Worm (Caenorhabditis elegans) whole organism, L2 larva: ENCODE measurements around the gene srz-60.

Source experiments
- C34F6.9 ChIP-seq: fragments of 150-350 bp; optimal IDR thresholded peaks from 2 replicates; lab custom pipeline; 2014; ENCODE audit warnings: missing biosample characterization, missing genetic modification characterization
- R02D3.7 ChIP-seq: fragments of 150-350 bp; optimal IDR thresholded peaks from 2 replicates; lab custom pipeline; 2014; ENCODE audit warnings: missing biosample characterization, missing genetic modification characterization
- ZK546.5 ChIP-seq: sonication (generic microtip); optimal IDR thresholded peaks from 2 replicates; lab custom pipeline; 2017; ENCODE audit warnings: missing biosample characterization, missing genetic modification characterization
- aly-2 ChIP-seq: fragments of 150-350 bp; optimal IDR thresholded peaks from 2 replicates; lab custom pipeline; 2014; ENCODE audit warnings: missing biosample characterization, missing genetic modification characterization
- ama-1 ChIP-seq: fragments of 150-350 bp; optimal IDR thresholded peaks from 2 replicates; lab custom pipeline; 2018; ENCODE audit warnings: inconsistent platforms
- blmp-1 ChIP-seq: sonication (generic microtip); optimal IDR thresholded peaks from 2 replicates; lab custom pipeline; 2017; ENCODE audit warnings: missing genetic modification characterization, mild to moderate bottlenecking, missing compliant biosample characterization, antibody characterized with exemption, moderate library complexity; ENCODE audit not compliant: insufficient read depth
- ceh-82 ChIP-seq: fragments of 150-350 bp; optimal IDR thresholded peaks from 2 replicates; lab custom pipeline; 2014; ENCODE audit warnings: missing biosample characterization, missing genetic modification characterization
- dmd-4 ChIP-seq: sonication (generic microtip); optimal IDR thresholded peaks from 2 replicates; lab custom pipeline; 2017; ENCODE audit warnings: missing biosample characterization, missing genetic modification characterization
- egl-27 ChIP-seq: sonication (generic microtip); optimal IDR thresholded peaks from 3 replicates; lab custom pipeline; 2017; ENCODE audit warnings: missing biosample characterization, missing genetic modification reagents, missing genetic modification characterization
- elt-1 ChIP-seq: fragments of 150-350 bp; optimal IDR thresholded peaks from 2 replicates; lab custom pipeline; 2014; ENCODE audit warnings: missing biosample characterization, missing genetic modification characterization
- elt-3 ChIP-seq: sonication (generic microtip); optimal IDR thresholded peaks from 2 replicates; lab custom pipeline; 2017; ENCODE audit warnings: missing biosample characterization, missing genetic modification characterization
- fos-1 ChIP-seq: fragments of 150-350 bp; optimal IDR thresholded peaks from 2 replicates; lab custom pipeline; 2014; ENCODE audit warnings: missing biosample characterization, missing genetic modification characterization
- lin-11 ChIP-seq: fragments of 150-350 bp; sonication (generic microtip); optimal IDR thresholded peaks from 2 replicates; lab custom pipeline; 2014; ENCODE audit warnings: missing biosample characterization, missing genetic modification characterization, inconsistent platforms, mixed read lengths
- lin-39 ChIP-seq: fragments of 150-350 bp; optimal IDR thresholded peaks from 2 replicates; lab custom pipeline; 2014; ENCODE audit warnings: missing biosample characterization, missing genetic modification reagents, missing genetic modification characterization
- lsy-2 ChIP-seq, 2 experiments: fragments of 150-350 bp in 1 of 2; sonication (generic microtip) in 1 of 2; optimal IDR thresholded peaks; 2 replicates each; lab custom pipeline; 2014 to 2017; ENCODE audit warnings: missing biosample characterization in 2 of 2, missing genetic modification characterization in 2 of 2
- mab-5 ChIP-seq: fragments of 150-350 bp; optimal IDR thresholded peaks from 2 replicates; lab custom pipeline; 2014; ENCODE audit warnings: missing biosample characterization, missing genetic modification characterization
- mbf-1 ChIP-seq: sonication (generic microtip); optimal IDR thresholded peaks from 2 replicates; lab custom pipeline; 2017; ENCODE audit warnings: missing biosample characterization, missing genetic modification characterization
- mdl-1 ChIP-seq, 2 experiments: fragments of 150-350 bp in 1 of 2; sonication (generic microtip) in 1 of 2; optimal IDR thresholded peaks; 2 replicates each; lab custom pipeline; 2017; ENCODE audit warnings: missing biosample characterization in 2 of 2, missing genetic modification characterization in 2 of 2
- nhr-10 ChIP-seq: sonication (generic microtip); optimal IDR thresholded peaks from 2 replicates; lab custom pipeline; 2017; ENCODE audit warnings: missing biosample characterization, missing genetic modification characterization
- nhr-11 ChIP-seq: fragments of 150-350 bp; optimal IDR thresholded peaks from 2 replicates; lab custom pipeline; 2014; ENCODE audit warnings: missing biosample characterization, missing genetic modification characterization
- nhr-12 ChIP-seq: fragments of 150-350 bp; optimal IDR thresholded peaks from 2 replicates; lab custom pipeline; 2014; ENCODE audit warnings: missing biosample characterization, missing genetic modification characterization
- nhr-129 ChIP-seq: fragments of 150-350 bp; optimal IDR thresholded peaks from 2 replicates; lab custom pipeline; 2014; ENCODE audit warnings: missing biosample characterization, missing genetic modification characterization
- nhr-21 ChIP-seq: fragments of 150-350 bp; optimal IDR thresholded peaks from 2 replicates; lab custom pipeline; 2014; ENCODE audit warnings: missing biosample characterization, missing genetic modification characterization
- nhr-237 ChIP-seq: fragments of 150-350 bp; optimal IDR thresholded peaks from 2 replicates; lab custom pipeline; 2014; ENCODE audit warnings: missing biosample characterization, missing genetic modification characterization
- nhr-25 ChIP-seq: fragments of 150-350 bp; sonication (generic microtip); optimal IDR thresholded peaks from 3 replicates; lab custom pipeline; 2014; ENCODE audit warnings: missing biosample characterization, missing genetic modification characterization
- nhr-6 ChIP-seq: fragments of 150-350 bp; optimal IDR thresholded peaks from 2 replicates; lab custom pipeline; 2014; ENCODE audit warnings: missing biosample characterization, missing genetic modification characterization
- sem-4 ChIP-seq: fragments of 150-350 bp; optimal IDR thresholded peaks from 2 replicates; lab custom pipeline; 2014; ENCODE audit warnings: missing biosample characterization, missing genetic modification reagents, missing genetic modification characterization
- sma-9 ChIP-seq, 2 experiments: fragments of 150-350 bp in 1 of 2; sonication (generic microtip) in 1 of 2; optimal IDR thresholded peaks; 2 replicates each; lab custom pipeline; 2014 to 2016; ENCODE audit warnings: missing genetic modification characterization in 2 of 2, mild to moderate bottlenecking in 1 of 2, missing biosample characterization in 1 of 2, missing compliant biosample characterization in 1 of 2, missing genetic modification reagents in 1 of 2, moderate library complexity in 1 of 2
- snpc-4 ChIP-seq: fragments of 150-350 bp; optimal IDR thresholded peaks from 2 replicates; lab custom pipeline; 2014; ENCODE audit warnings: missing biosample characterization, missing genetic modification characterization
- unc-55 ChIP-seq: fragments of 150-350 bp; sonication (generic microtip); optimal IDR thresholded peaks from 3 replicates; lab custom pipeline; 2014; ENCODE audit warnings: missing biosample characterization, missing genetic modification reagents, missing genetic modification characterization
- zag-1 ChIP-seq: fragments of 150-350 bp; optimal IDR thresholded peaks from 2 replicates; lab custom pipeline; 2014; ENCODE audit warnings: missing biosample characterization, missing genetic modification characterization
- ztf-11 ChIP-seq: sonication (generic microtip); optimal IDR thresholded peaks from 2 replicates; lab custom pipeline; 2017; ENCODE audit warnings: missing biosample characterization, missing genetic modification characterization
- ztf-4 ChIP-seq: fragments of 150-350 bp; optimal IDR thresholded peaks from 2 replicates; lab custom pipeline; 2014; ENCODE audit warnings: missing biosample characterization, missing genetic modification characterization

Gene srz-60

ce11 chrIV:3463254-3463653 is 34.6 kb downstream of the srz-60 start, which contains the start of gene F58E2.4:
F58E2.4 (plus strand) TSS chrIV:3463387.
- TF ChIP-seq unc-55 (GFP tag; lab: Kevin White, UChicago) (no peak), mbf-1 (tag; lab: Kevin White, UChicago) (no peak), ztf-4 (tag; lab: Kevin White, UChicago) (no peak), sem-4 (tag; lab: Kevin White, UChicago) (no peak), nhr-21 (tag; lab: Kevin White, UChicago) (no peak), fos-1 (no peak), elt-1 (tag; lab: Kevin White, UChicago) (no peak), lin-39 (no peak), mdl-1 (tag; optimal IDR thresholded peaks at IDR 0.05; lab: Kevin White, UChicago) (no peak), lsy-2 (tag; optimal IDR thresholded peaks at IDR 0.05; lab: Kevin White, UChicago) (no peak), aly-2 (tag; lab: Kevin White, UChicago) (no peak), sma-9 (GFP tag; optimal IDR thresholded peaks at IDR 0.05; lab: Kevin White, UChicago) (no peak), sma-9 (tag; optimal IDR thresholded peaks at IDR 0.05; lab: Kevin White, UChicago) (no peak)

DNA sequence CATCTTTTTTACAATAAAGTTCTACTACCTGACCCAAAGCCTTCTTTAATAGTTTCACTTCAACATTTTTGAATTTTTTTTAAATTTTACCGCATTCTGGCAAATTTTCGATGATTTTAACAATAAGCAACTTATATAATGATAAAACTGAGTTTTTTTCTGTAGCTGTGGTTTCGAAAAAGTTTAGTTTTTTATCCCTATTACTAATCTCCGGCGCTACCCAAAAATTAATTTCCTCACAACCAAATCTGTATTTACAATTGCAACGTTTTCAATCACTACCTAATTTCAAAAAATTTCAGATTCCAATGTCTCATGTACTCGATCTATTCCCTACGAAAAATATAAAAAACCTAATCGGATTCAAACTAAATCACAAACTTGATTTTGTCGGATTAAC is 38.4 kb downstream of the srz-60 start, which contains the start of gene F58E2.3:
F58E2.3 (plus strand) TSS at position 301 of the 400 bp plus-strand sequence.
- TF ChIP-seq nhr-10 (tag; lab: Kevin White, UChicago) = no peak
- TF ChIP-seq ceh-82 = no peak

ce11 chrIV:3467751-3468150 is 39.1 kb downstream of the srz-60 start:
- no peak for TF ChIP-seq nhr-12 (tag; lab: Kevin White, UChicago)
- TF ChIP-seq lsy-2 (tag; optimal IDR thresholded peaks at IDR 0.05; lab: Kevin White, UChicago) = no peak
- no peak for TF ChIP-seq nhr-25 (tag; lab: Kevin White, UChicago)
- no peak for TF ChIP-seq elt-1 (tag; lab: Kevin White, UChicago)
- TF ChIP-seq snpc-4 = no peak
- TF ChIP-seq lin-11 (tag; lab: Kevin White, UChicago) = no peak
- TF ChIP-seq nhr-10 (tag; lab: Kevin White, UChicago) = no peak
- no peak for TF ChIP-seq ama-1
- TF ChIP-seq mab-5 (tag; lab: Kevin White, UChicago) = no peak
- no peak for TF ChIP-seq ZK546.5 (tag; lab: Kevin White, UChicago)
- no peak for TF ChIP-seq blmp-1 (tag; lab: Kevin White, UChicago)
- no peak for TF ChIP-seq C34F6.9 (tag; lab: Kevin White, UChicago)
- TF ChIP-seq nhr-6 (tag; lab: Kevin White, UChicago) = no peak
- no peak for TF ChIP-seq R02D3.7 (tag; lab: Kevin White, UChicago)
- TF ChIP-seq nhr-11 (tag; lab: Kevin White, UChicago) = no peak
- TF ChIP-seq, all 48 proteins: peak for 0

- no peak for TF ChIP-seq blmp-1 (tag; lab: Kevin White, UChicago)
- TF ChIP-seq nhr-129 (tag; lab: Kevin White, UChicago) = no peak
- no peak for TF ChIP-seq nhr-6 (tag; lab: Kevin White, UChicago)
- TF ChIP-seq ztf-11 (tag; lab: Kevin White, UChicago) = no peak
- TF ChIP-seq snpc-4 = no peak
- no peak for TF ChIP-seq ZK546.5 (tag; lab: Kevin White, UChicago)
- TF ChIP-seq dmd-4 (tag; lab: Kevin White, UChicago) = no peak
- no peak for TF ChIP-seq nhr-12 (tag; lab: Kevin White, UChicago)
- no peak for TF ChIP-seq elt-3 (tag; lab: Kevin White, UChicago)
- TF ChIP-seq lin-11 (tag; lab: Kevin White, UChicago) = no peak
- no peak for TF ChIP-seq egl-27 (tag; lab: Kevin White, UChicago)
- no peak for TF ChIP-seq nhr-11 (tag; lab: Kevin White, UChicago)
- TF ChIP-seq mab-5 (tag; lab: Kevin White, UChicago) = no peak
- TF ChIP-seq lsy-2 (tag; optimal IDR thresholded peaks at IDR 0.05; lab: Kevin White, UChicago) = no peak
- TF ChIP-seq zag-1 (tag; lab: Kevin White, UChicago) = no peak
Observed at ce11 chrIV:3469742-3470141, 41.0 kb downstream of the srz-60 start, which contains the start of gene F58E2.2. F58E2.2 (plus strand) TSS chrIV:3470042.

ce11 chrIV:3477124-3477523 is 48.4 kb downstream of the srz-60 start, which contains the start of gene srz-69:
srz-69 (minus strand) TSS chrIV:3477224.
- no peak for TF ChIP-seq nhr-237 (tag; lab: Kevin White, UChicago)
- no peak for TF ChIP-seq ztf-11 (tag; lab: Kevin White, UChicago)
